Worm (Caenorhabditis elegans): ENCODE measurements around the gene B0284.3.

Gene B0284.3

DNA sequence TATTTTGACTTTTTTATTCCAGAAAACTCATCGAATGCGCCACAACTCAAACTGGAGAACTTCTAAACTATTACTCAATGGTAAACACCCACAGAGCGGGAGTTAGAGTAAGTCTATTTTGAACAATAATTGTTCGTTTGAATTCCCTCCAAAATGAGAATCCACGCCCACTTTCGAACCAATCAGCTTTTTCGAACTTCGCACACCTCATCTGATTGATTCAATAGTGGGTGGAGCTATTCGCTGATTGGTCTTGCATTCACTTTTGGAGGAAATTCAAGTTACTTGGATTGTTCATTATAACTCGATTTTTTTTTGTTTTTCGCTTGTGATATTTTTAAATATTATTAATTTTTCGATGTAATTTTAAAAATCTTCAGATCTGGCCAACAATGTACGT, 16.2 kb upstream of the B0284.3 start:
- TF ChIP-seq unc-62 (GFP tag; optimal IDR thresholded peaks at IDR 0.05), result no peak

DNA sequence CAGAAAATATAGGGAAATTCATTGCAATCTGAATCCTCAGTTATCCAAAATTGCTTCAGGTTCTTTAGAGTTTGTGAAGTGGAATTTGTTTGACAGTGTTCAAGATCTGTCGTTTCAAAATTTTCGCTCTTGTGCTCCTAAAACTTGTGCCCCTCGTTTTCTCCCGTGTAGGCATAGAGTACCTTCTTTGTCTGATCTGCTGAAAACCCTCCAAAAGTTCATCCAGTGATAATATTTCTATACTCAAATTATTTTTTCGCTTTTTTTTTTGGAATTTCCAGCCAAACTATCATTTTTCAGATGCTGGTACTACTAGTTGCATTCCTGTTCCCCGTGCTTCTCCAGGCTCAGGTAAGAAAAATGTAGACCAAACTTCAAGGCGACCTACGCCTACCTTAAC, 14.9 kb upstream of the B0284.3 start, which contains the start of gene R07E5.4:
R07E5.4 (plus strand) TSS at position 301 of the 400 bp plus-strand sequence.
- no peak for TF ChIP-seq unc-62 (GFP tag; optimal IDR thresholded peaks at IDR 0.05)

DNA sequence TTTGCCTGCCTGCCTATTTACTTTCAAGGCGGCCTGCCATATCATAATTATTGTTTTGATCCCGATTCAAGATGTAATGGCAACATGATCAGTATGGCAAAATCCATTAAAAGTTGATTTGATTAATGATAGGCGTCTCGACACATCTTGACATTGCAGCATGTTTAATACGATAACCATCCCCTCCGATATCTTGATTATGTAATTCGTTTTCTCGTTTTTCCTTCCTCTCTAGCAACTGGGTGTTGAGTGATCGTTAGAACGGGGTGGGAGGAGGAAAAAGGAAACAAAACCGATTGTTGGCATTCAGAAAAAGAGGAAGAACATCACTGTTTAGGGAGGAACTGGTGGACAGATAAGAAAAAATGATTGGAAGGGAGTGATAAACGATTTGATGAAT, 12.3 kb upstream of the B0284.3 start:
- no peak for TF ChIP-seq unc-62 (GFP tag; optimal IDR thresholded peaks at IDR 0.05)

DNA sequence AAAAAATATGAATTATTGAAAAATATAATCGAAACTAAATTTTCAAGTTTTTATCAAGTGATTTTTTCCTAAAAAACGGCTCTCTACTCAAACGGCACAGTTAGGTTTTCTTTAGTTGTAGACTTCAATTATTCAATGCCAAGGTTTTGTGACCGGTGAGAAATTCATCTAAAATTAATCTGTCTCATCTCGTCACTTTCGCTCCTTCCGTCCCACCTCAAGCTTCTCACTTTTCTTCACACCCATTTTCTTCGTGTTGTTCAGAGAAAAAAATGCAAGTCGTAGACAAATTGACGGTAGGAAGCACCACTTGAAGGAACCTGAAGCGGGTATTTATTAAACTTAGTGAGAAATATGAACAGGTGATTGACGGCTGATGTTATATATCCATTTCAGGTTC, 11.7 kb upstream of the B0284.3 start:
- TF ChIP-seq unc-62 (GFP tag; optimal IDR thresholded peaks at IDR 0.05), result no peak

DNA sequence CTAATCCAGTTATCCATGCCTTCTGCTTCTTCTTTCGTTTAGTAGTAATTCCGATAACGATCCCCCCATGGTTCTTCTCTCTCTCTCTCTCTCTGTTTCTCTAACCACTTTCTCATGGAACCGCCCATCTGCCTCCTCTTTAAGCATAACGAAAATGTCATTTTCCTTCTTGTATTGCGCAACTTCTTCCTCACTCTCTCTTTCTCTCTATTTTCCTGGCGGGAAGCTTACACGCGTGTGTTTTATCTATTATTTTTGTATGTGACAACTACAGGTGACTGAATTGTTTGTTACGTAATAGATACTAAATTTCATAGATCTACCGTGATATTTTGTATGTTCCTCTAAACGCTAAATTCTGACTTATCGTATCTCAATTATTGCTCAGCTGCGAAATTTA, 10.8 kb upstream of the B0284.3 start:
- no peak for TF ChIP-seq unc-62 (GFP tag; optimal IDR thresholded peaks at IDR 0.05)

DNA sequence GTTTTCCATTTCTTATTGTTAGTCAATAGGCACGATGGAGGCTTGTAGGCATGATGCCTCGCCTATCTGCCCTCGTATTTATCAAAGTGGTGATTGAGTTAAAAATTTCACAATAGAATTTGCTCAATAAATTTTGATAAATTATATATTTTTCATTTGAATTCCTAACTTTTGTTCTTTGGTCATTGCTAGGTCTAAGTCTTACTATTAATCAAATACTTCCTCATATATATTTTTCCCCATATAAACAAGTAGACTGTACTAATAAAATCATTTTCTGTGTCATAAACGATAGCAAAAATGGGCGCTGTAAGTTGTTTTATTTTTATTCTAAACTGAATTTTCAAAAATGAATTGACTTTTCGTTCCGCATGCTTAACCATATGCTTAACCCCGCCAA, 4.9 kb upstream of the B0284.3 start, which contains the start of gene pals-28:
pals-28 (plus strand) TSS at position 301 of the 400 bp plus-strand sequence.
- no peak for TF ChIP-seq unc-62 (GFP tag; optimal IDR thresholded peaks at IDR 0.05)

DNA sequence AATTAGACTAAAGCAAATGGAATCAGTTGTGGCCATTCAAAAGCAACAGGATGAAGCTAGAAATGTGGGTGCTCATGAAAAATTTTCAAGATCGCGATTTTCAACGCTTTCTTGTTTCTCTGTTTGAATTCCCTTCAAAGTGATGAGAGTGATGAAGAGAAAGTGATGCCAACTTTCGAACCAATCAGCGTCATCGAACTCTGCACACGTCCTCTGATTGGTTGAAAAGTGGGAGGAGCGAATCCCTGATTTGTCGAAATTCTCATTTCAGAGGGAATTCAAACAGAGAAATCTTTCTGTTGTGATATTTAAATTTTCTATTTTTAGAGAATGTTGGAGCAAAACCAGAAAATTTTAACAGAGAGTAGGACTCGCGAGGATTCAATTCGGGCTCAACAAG, 2.5 kb upstream of the B0284.3 start:
- TF ChIP-seq unc-62 (GFP tag; optimal IDR thresholded peaks at IDR 0.05), result no peak

DNA sequence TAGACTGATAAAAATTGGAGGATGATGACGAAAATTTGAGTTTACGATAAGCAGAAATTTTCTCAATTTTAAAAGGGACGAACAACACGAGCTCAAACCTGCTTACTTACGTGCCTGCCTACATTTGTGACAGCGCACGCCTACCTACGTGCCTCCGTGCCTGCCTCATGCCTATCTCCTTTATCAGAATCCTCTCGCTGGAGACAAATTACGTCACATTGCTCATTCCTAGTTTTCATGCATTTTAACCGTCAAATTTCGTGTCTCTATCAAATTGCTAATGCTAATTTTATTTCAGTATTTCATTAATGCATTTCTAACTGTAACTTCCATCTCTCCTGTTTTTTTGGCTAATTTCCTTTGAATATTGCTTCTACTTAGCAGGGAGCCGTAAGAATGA, 1.7 kb upstream of the B0284.3 start, which contains the start of gene pals-27:
pals-27 (plus strand) TSS at position 301 of the 400 bp plus-strand sequence.
- no peak for TF ChIP-seq unc-62 (GFP tag; optimal IDR thresholded peaks at IDR 0.05)

DNA sequence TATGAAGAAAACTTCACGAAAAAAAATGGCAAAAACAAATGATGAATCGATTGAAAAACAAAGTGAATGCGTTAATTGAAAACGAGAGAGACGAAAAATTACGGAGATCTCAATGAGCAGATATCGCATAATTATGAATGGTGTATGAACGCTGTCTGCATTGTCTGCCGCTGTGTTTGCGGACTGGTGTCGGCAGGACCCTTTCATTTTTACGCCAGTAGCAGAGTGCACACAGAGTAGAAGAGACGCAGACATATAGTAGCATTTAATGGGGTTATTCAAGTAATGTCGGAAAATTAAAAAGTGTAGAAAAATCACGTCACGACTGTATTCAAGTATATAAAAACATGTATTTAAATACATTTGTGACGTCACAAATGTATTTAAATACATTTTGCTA, 1.2 kb upstream of the B0284.3 start:
- TF ChIP-seq unc-62 (GFP tag; optimal IDR thresholded peaks at IDR 0.05), result no peak

DNA sequence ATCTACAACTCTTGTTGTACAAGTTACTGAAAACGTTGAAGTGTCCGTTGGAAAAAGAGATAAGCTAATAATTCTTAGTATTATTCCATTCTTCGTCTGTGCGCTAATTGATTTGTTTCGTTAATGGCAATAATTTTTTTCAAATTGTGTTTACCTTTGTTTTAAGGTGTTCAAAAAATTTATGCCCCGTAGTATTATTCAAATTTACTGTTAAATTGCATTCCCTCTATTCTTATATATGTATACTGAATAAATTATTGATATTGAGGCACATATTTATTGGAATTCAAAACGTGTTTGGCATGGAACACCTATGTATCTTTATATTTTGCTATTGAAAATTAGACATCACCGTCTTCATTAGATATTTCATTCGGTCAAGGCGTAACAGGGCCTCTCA, 4.8 kb downstream of the B0284.3 start, which contains the start of gene pals-26:
pals-26 (plus strand) TSS at position 301 of the 400 bp plus-strand sequence.
- TF ChIP-seq unc-62 (GFP tag; optimal IDR thresholded peaks at IDR 0.05), result no peak

DNA sequence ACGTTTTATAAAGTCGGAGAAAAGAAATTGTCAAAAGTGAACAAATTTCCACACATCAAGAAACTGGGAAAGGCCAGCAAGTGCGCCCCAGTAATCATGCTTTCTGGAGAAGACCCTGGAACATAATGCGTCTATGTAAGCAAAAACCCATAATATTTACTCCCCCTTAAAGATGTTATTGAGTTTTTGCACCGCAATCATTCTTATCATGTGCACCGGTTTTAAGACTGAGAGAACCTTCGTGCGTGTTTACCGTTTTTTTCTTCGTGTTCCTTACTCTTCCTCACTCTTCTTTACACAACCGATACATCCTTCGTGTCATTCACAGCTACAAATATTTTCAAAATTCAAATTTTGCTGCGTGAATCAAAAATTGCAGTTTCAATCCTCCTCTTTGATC, 6.7 kb downstream of the B0284.3 start:
- TF ChIP-seq unc-62 (GFP tag; optimal IDR thresholded peaks at IDR 0.05), result no peak

DNA sequence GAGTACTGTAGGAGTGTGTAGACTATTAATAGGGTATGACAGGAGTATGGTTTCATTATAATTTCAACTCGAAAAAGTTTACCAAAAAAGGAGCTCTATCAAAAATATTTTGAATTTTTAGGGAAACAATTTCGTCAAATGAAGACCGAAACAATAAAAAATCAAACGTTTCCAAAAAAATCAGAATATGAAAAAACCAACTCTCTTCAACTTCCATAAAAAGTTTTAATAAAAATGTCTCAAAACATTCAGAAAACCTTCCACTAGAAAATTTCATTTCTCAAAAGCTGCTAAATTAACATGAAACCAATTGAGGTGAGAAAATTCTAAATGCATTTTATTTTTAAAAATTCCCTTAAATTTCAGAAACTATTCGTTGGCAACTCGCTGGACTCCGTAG, 9.0 kb downstream of the B0284.3 start, which contains the start of gene ckb-3:
ckb-3 (plus strand) TSS at position 301 of the 400 bp plus-strand sequence.
- no peak for TF ChIP-seq unc-62 (GFP tag; optimal IDR thresholded peaks at IDR 0.05)

DNA sequence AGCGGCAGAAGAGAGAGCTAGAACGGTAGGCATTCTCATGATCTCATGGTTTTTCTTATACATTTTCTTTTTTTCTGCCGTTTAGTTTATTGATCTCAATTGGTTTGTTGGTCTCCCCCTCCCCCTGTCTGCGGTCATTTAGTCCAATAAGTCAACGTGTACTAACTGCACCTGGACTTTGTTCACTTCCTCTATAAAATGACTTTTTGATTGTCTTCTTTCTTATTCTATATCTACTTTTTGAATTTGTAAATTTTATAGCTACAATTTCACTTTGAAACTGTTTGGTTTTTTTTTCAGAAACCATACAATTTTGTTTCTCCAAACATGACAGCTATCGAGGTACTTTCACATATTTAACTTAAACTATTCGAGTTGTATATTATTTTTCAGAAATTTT, 12.0 kb downstream of the B0284.3 start, which contains the start of gene ckb-2:
ckb-2 (plus strand) TSS at position 301 of the 400 bp plus-strand sequence.
- TF ChIP-seq unc-62 (GFP tag; optimal IDR thresholded peaks at IDR 0.05), result no peak

DNA sequence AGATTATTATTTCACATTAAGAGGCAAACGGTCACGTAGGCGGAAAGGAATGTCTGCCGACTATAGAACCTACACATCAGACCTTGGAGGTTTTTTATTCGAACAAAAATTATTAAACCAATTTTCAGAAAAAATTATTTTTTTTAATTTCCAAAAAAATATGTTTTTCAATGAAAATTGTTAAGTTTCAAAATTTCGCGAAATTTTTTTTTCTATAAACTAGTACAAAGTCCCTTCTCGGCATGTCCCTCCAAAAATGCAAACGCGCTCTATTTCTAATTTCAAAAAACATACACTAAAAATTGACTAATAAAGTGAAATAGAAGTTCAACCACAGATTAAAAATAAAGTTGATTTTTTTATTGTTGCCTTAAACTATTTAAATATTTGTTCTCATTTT, 14.6 kb downstream of the B0284.3 start, which contains the start of gene ckb-1:
ckb-1 (plus strand) TSS at position 301 of the 400 bp plus-strand sequence.
- no peak for TF ChIP-seq unc-62 (GFP tag; optimal IDR thresholded peaks at IDR 0.05)

DNA sequence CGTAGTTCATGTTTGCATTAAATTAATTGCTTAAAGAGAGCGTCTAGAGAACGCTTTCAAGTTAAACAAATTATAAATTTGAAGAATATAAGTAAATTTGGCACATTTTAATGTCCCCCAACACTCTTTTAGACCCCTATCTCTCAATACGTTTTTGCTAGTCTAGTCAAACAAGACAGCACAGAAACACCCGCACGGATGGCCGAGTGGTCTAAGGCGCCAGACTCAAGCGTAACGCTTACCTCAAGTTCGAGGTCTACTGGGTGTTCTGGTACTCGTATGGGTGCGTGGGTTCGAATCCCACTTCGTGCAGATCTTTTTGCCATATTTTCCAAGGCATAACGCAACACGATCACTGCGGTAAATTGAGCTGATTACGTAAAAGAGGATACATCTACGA, 17.3 kb downstream of the B0284.3 start:
- TF ChIP-seq unc-62 (GFP tag; optimal IDR thresholded peaks at IDR 0.05), result no peak

DNA sequence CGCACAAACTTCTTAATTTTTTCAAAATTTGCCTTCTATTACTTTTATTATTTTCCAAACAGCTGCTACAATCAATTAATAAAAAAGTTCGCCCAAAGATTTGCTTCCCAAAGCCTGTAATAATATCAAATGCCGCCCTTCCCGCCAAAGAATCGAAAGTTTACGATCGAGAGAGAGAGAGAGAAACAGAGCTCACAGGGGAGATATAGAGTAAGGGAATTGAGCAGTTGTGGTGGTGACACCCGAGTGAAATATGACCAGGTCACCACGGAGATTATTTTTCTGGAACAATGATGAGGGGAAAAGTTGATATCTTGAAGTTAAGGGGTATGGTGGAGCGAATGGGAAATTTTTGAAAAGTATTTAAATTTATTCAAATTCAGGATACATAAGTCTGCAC, 19.7 kb downstream of the B0284.3 start:
- TF ChIP-seq unc-62 (GFP tag; optimal IDR thresholded peaks at IDR 0.05), result no peak

DNA sequence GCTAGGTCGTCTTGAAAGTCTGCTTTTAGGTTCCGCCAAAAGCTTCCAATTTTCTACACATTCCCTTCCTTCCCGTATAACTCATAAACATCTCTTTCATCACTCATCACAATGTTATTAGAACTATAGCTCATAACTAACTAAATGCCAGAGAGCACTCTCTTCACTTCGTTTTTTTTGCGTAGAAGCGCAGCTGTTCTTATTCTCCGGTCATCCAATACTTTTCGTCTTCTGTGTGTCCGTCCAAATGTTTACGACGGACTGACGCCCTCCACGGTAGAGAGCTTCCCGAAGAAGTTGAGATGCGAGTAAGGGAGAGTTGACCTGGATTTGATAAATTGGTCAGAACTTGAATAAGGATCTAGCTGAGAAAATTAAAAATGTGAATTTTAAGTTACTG, 20.4 kb downstream of the B0284.3 start:
- TF ChIP-seq unc-62 (GFP tag; optimal IDR thresholded peaks at IDR 0.05), result no peak

DNA sequence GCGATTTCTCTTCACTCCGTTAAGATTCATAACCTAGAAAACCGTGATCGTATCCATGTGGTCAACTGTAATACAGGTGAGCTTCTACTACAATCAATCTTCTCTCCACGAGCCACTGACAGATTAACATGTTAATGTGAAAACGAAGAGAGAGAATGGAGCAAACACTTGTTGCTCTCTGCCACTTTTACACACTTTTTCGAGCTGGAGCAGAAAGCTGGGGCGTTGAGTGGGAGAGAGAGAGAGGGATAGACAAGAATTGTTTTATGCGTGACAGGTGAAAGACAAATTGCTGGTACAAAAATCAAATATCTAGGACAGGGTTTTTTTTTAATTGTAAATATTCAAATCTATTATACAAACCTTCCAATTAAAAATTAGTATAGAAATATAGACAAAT, 21.3 kb downstream of the B0284.3 start:
- TF ChIP-seq unc-62 (GFP tag; optimal IDR thresholded peaks at IDR 0.05), result no peak

Measured in whole organism, dauer.